Fruit fly (Drosophila melanogaster) whole organism, wandering third instar larva: ENCODE data around the gene Cad96Ca.

Experiments used
- CG9705 ChIP-seq: fragments of 200-800 bp; sonication (Bioruptor generic); optimal IDR thresholded peaks from 2 replicates; lab custom pipeline; 2018; ENCODE audit warnings: missing biosample characterization, mild to moderate bottlenecking, missing genetic modification characterization
- Hnf4 ChIP-seq: fragments of 200-800 bp; sonication (Bioruptor generic); optimal IDR thresholded peaks from 2 replicates; lab custom pipeline; 2016; ENCODE audit warnings: missing biosample characterization, mild to moderate bottlenecking, missing genetic modification characterization
- OdsH ChIP-seq: fragments of 200-800 bp; sonication (Bioruptor generic); optimal IDR thresholded peaks from 2 replicates; lab custom pipeline; 2016; ENCODE audit warnings: missing biosample characterization, mild to moderate bottlenecking, missing genetic modification characterization
- Vsx2 ChIP-seq: fragments of 200-300, 225-300 bp; sonication (Bioruptor generic); optimal IDR thresholded peaks from 2 replicates; lab custom pipeline; 2018; ENCODE audit warnings: missing biosample characterization, missing genetic modification characterization; ENCODE audit not compliant: partially characterized antibody
- br ChIP-seq: fragments of 200-800 bp; sonication (Bioruptor generic); optimal IDR thresholded peaks from 2 replicates; lab custom pipeline; 2016; ENCODE audit warnings: missing biosample characterization, missing genetic modification characterization
- brk ChIP-seq: fragments of 200-800 bp; sonication (Bioruptor generic); optimal IDR thresholded peaks from 2 replicates; lab custom pipeline; 2016; ENCODE audit warnings: missing biosample characterization, mild to moderate bottlenecking, missing genetic modification characterization
- ey ChIP-seq: fragments of 200-800 bp; sonication (Bioruptor generic); optimal IDR thresholded peaks from 2 replicates; lab custom pipeline; 2016; ENCODE audit warnings: missing biosample characterization, missing genetic modification characterization
- h ChIP-seq: fragments of 200-800 bp; sonication (Bioruptor generic); optimal IDR thresholded peaks from 3 replicates; lab custom pipeline; 2016; ENCODE audit warnings: missing biosample characterization, mild to moderate bottlenecking, missing genetic modification characterization
- psq ChIP-seq: fragments of 200-800 bp; sonication (Bioruptor generic); optimal IDR thresholded peaks from 3 replicates; lab custom pipeline; 2017; ENCODE audit warnings: missing biosample characterization, mild to moderate bottlenecking, missing genetic modification characterization, moderate library complexity
- rgr ChIP-seq: fragments of 200-800 bp; sonication (Bioruptor generic); optimal IDR thresholded peaks from 3 replicates; lab custom pipeline; 2016; ENCODE audit warnings: missing biosample characterization, mild to moderate bottlenecking, missing genetic modification characterization
- sage ChIP-seq: fragments of 200-800 bp; sonication (Bioruptor generic); optimal IDR thresholded peaks from 2 replicates; lab custom pipeline; 2016; ENCODE audit warnings: missing biosample characterization, mild to moderate bottlenecking, missing genetic modification characterization

DNA sequence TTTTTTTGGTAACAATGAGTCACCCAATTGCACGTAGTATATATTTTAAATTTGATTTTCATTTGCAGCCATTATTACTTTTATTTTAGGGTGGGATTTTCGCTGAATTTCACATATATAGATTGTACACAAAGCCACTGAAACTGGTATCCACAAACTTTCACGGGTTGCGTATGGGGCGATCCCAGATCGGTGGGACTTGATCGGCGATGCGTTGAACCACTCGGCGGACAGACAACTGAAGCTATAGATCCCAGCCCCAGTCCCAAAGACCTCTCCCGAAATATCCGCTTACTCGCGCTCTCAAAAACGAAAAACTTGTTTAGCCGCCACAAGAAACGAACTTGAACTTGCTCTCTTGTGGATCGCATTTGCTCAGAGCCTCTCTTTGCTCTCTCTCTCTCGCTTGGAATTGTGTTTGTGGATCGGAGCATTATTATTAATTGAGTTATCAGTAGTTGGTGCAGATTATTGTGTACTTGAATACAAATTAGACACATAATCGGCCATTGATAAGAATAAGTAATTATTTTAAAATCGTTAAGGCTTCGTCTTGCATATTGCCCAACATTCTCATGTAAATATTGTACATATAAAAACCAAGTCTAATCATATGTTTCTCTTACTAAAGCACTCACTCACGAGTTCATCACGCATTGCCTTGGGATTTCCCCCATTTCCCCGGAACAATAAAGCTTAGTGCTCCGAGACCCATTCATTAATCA, at the start of gene Cad96Ca:
- TF ChIP-seq h (no peak), brk (GFP tag; lab: Kevin White, UChicago) (no peak), ey (GFP tag; lab: Kevin White, UChicago) (no peak), br (no peak), CG9705 (GFP tag; lab: Kevin White, UChicago) (no peak), OdsH (GFP tag; lab: Kevin White, UChicago) (no peak), rgr (GFP tag; lab: Kevin White, UChicago) (no peak), Hnf4 (GFP tag; lab: Kevin White, UChicago) (no peak), psq (GFP tag; lab: Kevin White, UChicago) (no peak), Vsx2 (GFP tag; lab: Kevin White, UChicago) (peak; percentile 85), sage (GFP tag; lab: Kevin White, UChicago) (no peak)
